Worm (Caenorhabditis elegans) whole organism, mixed stage, embryonic: ENCODE results near the gene irld-50.

Experiments used
- bed-3 ChIP-seq: fragments of 200-800 bp; sonication (Bioruptor generic); optimal IDR thresholded peaks from 3 replicates; lab custom pipeline; 2018; ENCODE audit warnings: mild to moderate bottlenecking, missing genetic modification characterization, moderate library complexity, missing compliant biosample characterization
- ces-1 ChIP-seq: fragments of 150-350 bp; optimal IDR thresholded peaks from 2 replicates; lab custom pipeline; 2014; ENCODE audit warnings: missing biosample characterization, missing genetic modification reagents, missing genetic modification characterization
- elt-1 ChIP-seq: sonication (generic microtip); optimal IDR thresholded peaks from 2 replicates; lab custom pipeline; 2017; ENCODE audit warnings: missing genetic modification characterization, mild to moderate bottlenecking, missing compliant biosample characterization, antibody characterized with exemption, moderate library complexity, borderline replicate concordance; ENCODE audit not compliant: insufficient read depth
- lin-13 ChIP-seq: fragments of 150-350 bp; optimal IDR thresholded peaks from 2 replicates; lab custom pipeline; 2014; ENCODE audit warnings: missing biosample characterization, missing genetic modification characterization
- lsy-2 ChIP-seq: fragments of 150-350 bp; optimal IDR thresholded peaks from 2 replicates; lab custom pipeline; 2014; ENCODE audit warnings: missing biosample characterization, missing genetic modification characterization
- mls-2 ChIP-seq: sonication (generic microtip); optimal IDR thresholded peaks from 2 replicates; lab custom pipeline; 2016; ENCODE audit warnings: mild to moderate bottlenecking, missing genetic modification characterization, moderate library complexity, missing compliant biosample characterization
- snpc-4 ChIP-seq: fragments of 150-350 bp; optimal IDR thresholded peaks from 2 replicates; lab custom pipeline; 2014; ENCODE audit warnings: missing biosample characterization, missing genetic modification characterization
- unc-62 ChIP-seq: fragments of 150-350 bp; optimal IDR thresholded peaks from 2 replicates; lab custom pipeline; 2014; ENCODE audit warnings: missing biosample characterization, missing genetic modification reagents, missing genetic modification characterization
- zip-8 ChIP-seq: fragments of 150-350 bp; optimal IDR thresholded peaks from 2 replicates; lab custom pipeline; 2014; ENCODE audit warnings: missing biosample characterization, missing genetic modification characterization

DNA sequence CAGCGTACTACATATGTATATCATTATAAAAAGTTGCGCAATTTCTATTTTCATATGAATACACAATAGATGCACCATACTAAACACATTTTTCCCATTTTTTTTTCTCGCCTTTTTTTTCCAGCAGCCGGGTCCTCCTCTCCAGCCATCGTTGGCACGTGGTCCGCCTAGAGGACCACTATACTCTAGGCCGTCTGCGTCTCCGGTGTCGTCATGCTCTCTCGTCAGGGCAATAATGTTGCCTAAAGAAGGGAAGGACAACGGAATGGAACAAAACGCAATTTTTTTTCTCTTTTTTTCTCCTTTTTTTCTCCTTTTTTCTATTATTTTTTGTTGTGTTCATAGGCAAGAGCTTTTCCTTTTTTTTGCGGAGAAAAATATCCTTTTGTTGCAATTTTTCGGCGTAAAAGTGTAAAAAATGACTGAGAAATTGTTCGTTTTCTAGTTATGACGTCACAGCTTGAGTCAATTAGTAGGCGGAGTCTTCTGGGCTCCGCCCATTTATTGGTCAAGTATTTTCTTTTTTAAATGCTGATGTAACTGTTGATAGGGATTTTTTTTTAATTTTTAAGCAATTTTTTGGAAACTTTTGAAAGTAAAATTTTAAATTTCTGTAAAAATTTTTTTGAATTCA is 18.8 kb upstream of the irld-50 start:
- TF ChIP-seq mls-2 (no peak), snpc-4 (no peak), unc-62 (GFP tag; lab: Kevin White, UChicago) (no peak), bed-3 (GFP tag; lab: Kevin White, UChicago) (no peak), ces-1 (GFP tag; lab: Kevin White, UChicago) (no peak), lin-13 (tag; lab: Kevin White, UChicago) (no peak), zip-8 (peak; percentile 77), elt-1 (tag; lab: Kevin White, UChicago) (no peak), lsy-2 (tag; lab: Kevin White, UChicago) (no peak)
